Fruit fly (Drosophila melanogaster): ENCODE measurements around the gene CG34012.

- no peak for TF ChIP-seq CTCF (optimal IDR thresholded peaks at IDR 0.05)
- TF ChIP-seq CG8478 (optimal IDR thresholded peaks at IDR 0.05) = no peak
Observed at dm6 chr3L:11062441-11062840, 46.9 kb downstream of the CG34012 start, which contains the start of gene CG32069.
